Worm (Caenorhabditis elegans) whole organism, midembryonic: ENCODE measurements around the gene C44H9.4.
A peak's percentile ranks its signal among the peaks of the same experiment; 100 is the strongest.

Source experiments
- cog-1 ChIP-seq: sonication (generic microtip); optimal IDR thresholded peaks from 2 replicates; lab custom pipeline; 2016; ENCODE audit warnings: missing genetic modification characterization, missing compliant biosample characterization
- flt-1 ChIP-seq: fragments of 200-800 bp; sonication (Bioruptor generic); IDR thresholded peaks from 2 replicates; pipeline ENCODE4 v1.3.6; 2022; ENCODE audit warnings: missing genetic modification characterization, missing compliant biosample characterization
- klf-2 ChIP-seq: fragments of 200-800 bp; sonication (Bioruptor generic); conservative IDR thresholded peaks from 2 replicates; pipeline ENCODE4 v1.3.6; 2022; ENCODE audit warnings: missing genetic modification reagents, missing genetic modification characterization, missing compliant biosample characterization
- med-1 ChIP-seq: sonication (generic microtip); optimal IDR thresholded peaks from 2 replicates; lab custom pipeline; 2017; ENCODE audit warnings: missing genetic modification characterization, mild to moderate bottlenecking, missing compliant biosample characterization, antibody characterized with exemption, missing genetic modification reagents; ENCODE audit not compliant: insufficient read depth
- ref-1 ChIP-seq: fragments of 200-800 bp; sonication (Bioruptor generic); conservative IDR thresholded peaks from 2 replicates; pipeline ENCODE4 v1.3.6; 2022; ENCODE audit warnings: missing genetic modification reagents, missing genetic modification characterization, missing compliant biosample characterization
- ztf-23 ChIP-seq: fragments of 200-800 bp; sonication (Bioruptor generic); IDR thresholded peaks from 2 replicates; pipeline ENCODE4 v1.3.6; 2022; ENCODE audit warnings: missing genetic modification reagents, missing genetic modification characterization, missing compliant biosample characterization
- ztf-29 ChIP-seq: fragments of 200-800 bp; sonication (Bioruptor generic); IDR thresholded peaks from 2 replicates; pipeline ENCODE4 v1.3.6; 2022; ENCODE audit warnings: missing genetic modification reagents, missing genetic modification characterization, missing compliant biosample characterization

ce11 chrV:12869948-12870347 lies 34.5 kb downstream of the C44H9.4 start, which contains the start of gene T07F10.3:
- TF ChIP-seq klf-2 (GFP tag; lab: Robert Waterston, UW) (peak; percentile 67; the same call in 1 of the 2 replicates), ref-1 (no peak), flt-1 (GFP tag; lab: Robert Waterston, UW) (peak; percentile 85), ztf-29 (GFP tag; lab: Robert Waterston, UW) (no peak), med-1 (no peak), ztf-23 (GFP tag; lab: Robert Waterston, UW) (peak; percentile 87), cog-1 (tag; lab: Kevin White, UChicago) (peak; percentile 77)
